Fruit fly (Drosophila melanogaster) whole organism, embryonic: Measurements from ENCODE around the gene CG17191.

Source experiments
- Abd-B ChIP-seq: fragments of 200-800 bp; sonication (Bioruptor generic); optimal IDR thresholded peaks from 2 replicates; lab custom pipeline; 2018; ENCODE audit warnings: missing biosample characterization, mild to moderate bottlenecking, missing genetic modification characterization, moderate library complexity
- Adf1 ChIP-seq: fragments of 200-800 bp; sonication (Bioruptor generic); IDR thresholded peaks from 2 replicates; pipeline ENCODE4 v1.3.6; 2022; ENCODE audit warnings: missing biosample characterization, missing genetic modification characterization
- Awh ChIP-seq: fragments of 200-800 bp; sonication (Bioruptor generic); IDR thresholded peaks from 2 replicates; pipeline ENCODE4, ENCODE4 v1.3.6; 2022; ENCODE audit warnings: missing biosample characterization, missing genetic modification characterization
- Bdp1 ChIP-seq: fragments of 200-800 bp; sonication (Bioruptor generic); optimal IDR thresholded peaks from 3 replicates; lab custom pipeline; 2016; ENCODE audit warnings: missing biosample characterization, missing genetic modification characterization
- CG1024 ChIP-seq: fragments of 200-800 bp; sonication (Bioruptor generic); IDR thresholded peaks from 2 replicates; pipeline ENCODE4 v1.3.6; 2022; ENCODE audit warnings: missing biosample characterization, missing genetic modification characterization
- CG12219 ChIP-seq: fragments of 200-800 bp; sonication (Bioruptor generic); optimal IDR thresholded peaks from 3 replicates; lab custom pipeline; 2018; ENCODE audit warnings: missing biosample characterization, mild to moderate bottlenecking, missing genetic modification characterization
- CG12236 ChIP-seq: fragments of 200-800 bp; sonication (Bioruptor generic); optimal IDR thresholded peaks from 2 replicates; lab custom pipeline; 2016; ENCODE audit warnings: missing biosample characterization, missing genetic modification characterization
- CG13624 ChIP-seq: fragments of 200-800 bp; sonication (Bioruptor generic); optimal IDR thresholded peaks from 2 replicates; lab custom pipeline; 2016; ENCODE audit warnings: missing biosample characterization, missing genetic modification characterization
- CG14441 ChIP-seq: fragments of 200-800 bp; sonication (Bioruptor generic); IDR thresholded peaks from 2 replicates; pipeline ENCODE4 v1.3.6; 2022; ENCODE audit warnings: missing biosample characterization, missing genetic modification characterization
- CG15269 ChIP-seq: fragments of 200-800 bp; sonication (Bioruptor generic); optimal IDR thresholded peaks from 2 replicates; lab custom pipeline; 2018; ENCODE audit warnings: missing biosample characterization, mild to moderate bottlenecking, missing genetic modification characterization, moderate library complexity
- CG1792 ChIP-seq: fragments of 200-800 bp; sonication (Bioruptor generic); optimal IDR thresholded peaks from 2 replicates; lab custom pipeline; 2016; ENCODE audit warnings: missing biosample characterization, missing genetic modification characterization
- CG18011 ChIP-seq: fragments of 200-800 bp; sonication (Bioruptor generic); optimal IDR thresholded peaks from 2 replicates; lab custom pipeline; 2017; ENCODE audit warnings: missing biosample characterization, missing genetic modification characterization, mild to moderate bottlenecking, moderate library complexity, missing genotype
- CG1832 ChIP-seq: fragments of 200-800 bp; sonication (Bioruptor generic); optimal IDR thresholded peaks from 2 replicates; lab custom pipeline; 2017; ENCODE audit warnings: missing biosample characterization, mild to moderate bottlenecking, missing genetic modification characterization, inconsistent platforms
- CG2120 ChIP-seq: fragments of 200-800 bp; sonication (Bioruptor generic); optimal IDR thresholded peaks from 3 replicates; lab custom pipeline; 2016; ENCODE audit warnings: missing biosample characterization, missing genetic modification characterization
- CG2875 ChIP-seq: fragments of 200-800 bp; sonication (Bioruptor generic); optimal IDR thresholded peaks from 2 replicates; lab custom pipeline; 2017; ENCODE audit warnings: missing biosample characterization, mild to moderate bottlenecking, missing genetic modification characterization, missing genetic modification reagents
- CG2889 ChIP-seq: fragments of 200-800 bp; sonication (Bioruptor generic); IDR thresholded peaks from 3 replicates; pipeline ENCODE4 v1.3.6; 2022; ENCODE audit warnings: missing biosample characterization, missing genetic modification characterization
- CG3065 ChIP-seq: fragments of 200-800 bp; sonication (Bioruptor generic); optimal IDR thresholded peaks from 2 replicates; lab custom pipeline; 2016; ENCODE audit warnings: missing biosample characterization, missing genetic modification characterization
- CG32767 ChIP-seq: fragments of 200-800 bp; sonication (Bioruptor generic); IDR thresholded peaks from 2 replicates; pipeline ENCODE4 v1.3.6; 2022; ENCODE audit warnings: missing biosample characterization, missing genetic modification characterization
- CG6765 ChIP-seq: fragments of 200-800 bp; sonication (Bioruptor generic); optimal IDR thresholded peaks from 3 replicates; lab custom pipeline; 2017; ENCODE audit warnings: missing biosample characterization, mild to moderate bottlenecking, missing genetic modification characterization
- CG7556 ChIP-seq: fragments of 200-800 bp; sonication (Bioruptor generic); optimal IDR thresholded peaks from 2 replicates; lab custom pipeline; 2017; ENCODE audit warnings: missing biosample characterization, mild to moderate bottlenecking, missing genetic modification characterization
- CG7987 ChIP-seq: fragments of 200-800 bp; sonication (Bioruptor generic); optimal IDR thresholded peaks from 2 replicates; lab custom pipeline; 2018; ENCODE audit warnings: missing biosample characterization, mild to moderate bottlenecking, missing genetic modification characterization, moderate library complexity
- CG8089 ChIP-seq: fragments of 200-800 bp; sonication (Bioruptor generic); optimal IDR thresholded peaks from 3 replicates; lab custom pipeline; 2016; ENCODE audit warnings: missing biosample characterization, missing genetic modification characterization
- D ChIP-seq, 2 experiments: fragments of 200-800 bp in 1 of 2; fragments of >200 bp in 1 of 2; sonication (Bioruptor generic) in 1 of 2; optimal IDR thresholded peaks; 2 replicates in 1 of 2; 3 replicates in 1 of 2; lab custom pipeline; 2017; ENCODE audit warnings: mild to moderate bottlenecking in 1 of 2, missing biosample characterization in 1 of 2, missing genetic modification characterization in 1 of 2, missing genetic modification reagents in 1 of 2
- Hr3 ChIP-seq: fragments of 200-800 bp; sonication (Bioruptor generic); optimal IDR thresholded peaks from 3 replicates; lab custom pipeline; 2016; ENCODE audit warnings: missing biosample characterization, missing genetic modification characterization
- Max ChIP-seq: fragments of 200-800 bp; sonication (Bioruptor generic); optimal IDR thresholded peaks from 2 replicates; lab custom pipeline; 2016; ENCODE audit warnings: missing biosample characterization, mild to moderate bottlenecking, missing genetic modification characterization
- Meics ChIP-seq: fragments of 200-800 bp; sonication (Bioruptor generic); optimal IDR thresholded peaks from 2 replicates; lab custom pipeline; 2017; ENCODE audit warnings: missing biosample characterization, mild to moderate bottlenecking, missing genetic modification characterization
- Myb ChIP-seq: fragments of 200-800 bp; sonication (Bioruptor generic); optimal IDR thresholded peaks from 2 replicates; lab custom pipeline; 2016; ENCODE audit warnings: missing biosample characterization, missing genetic modification characterization
- Opbp ChIP-seq: fragments of 200-800 bp; sonication (Bioruptor generic); IDR thresholded peaks from 3 replicates; pipeline ENCODE4 v1.3.6; 2022; ENCODE audit warnings: missing biosample characterization, missing genetic modification characterization; ENCODE audit not compliant: partially characterized antibody
- Optix ChIP-seq: fragments of 200-800 bp; sonication (Bioruptor generic); IDR thresholded peaks from 3 replicates; pipeline ENCODE4 v1.3.6; 2022; ENCODE audit warnings: missing biosample characterization, missing genetic modification characterization
- Ptx1 ChIP-seq: fragments of 200-800 bp; sonication (Bioruptor generic); IDR thresholded peaks from 2 replicates; pipeline ENCODE4 v1.3.6; 2022; ENCODE audit warnings: missing biosample characterization, missing genetic modification characterization
- Side ChIP-seq: fragments of 200-800 bp; sonication (Bioruptor generic); optimal IDR thresholded peaks from 2 replicates; lab custom pipeline; 2016; ENCODE audit warnings: missing biosample characterization, missing genetic modification characterization
- TFAM ChIP-seq: fragments of 200-800 bp; sonication (Bioruptor generic); optimal IDR thresholded peaks from 2 replicates; lab custom pipeline; 2017; ENCODE audit warnings: missing biosample characterization, missing genetic modification characterization, inconsistent platforms
- ac ChIP-seq: fragments of 200-800 bp; sonication (Bioruptor generic); optimal IDR thresholded peaks from 3 replicates; lab custom pipeline; 2017; ENCODE audit warnings: missing biosample characterization, mild to moderate bottlenecking, missing genetic modification characterization
- bowl ChIP-seq: fragments of 200-800 bp; sonication (Bioruptor generic); IDR thresholded peaks from 2 replicates; pipeline ENCODE4 v1.3.6; 2022; ENCODE audit warnings: missing biosample characterization, missing genetic modification characterization
- btn ChIP-seq: fragments of 200-800 bp; sonication (Bioruptor generic); optimal IDR thresholded peaks from 2 replicates; lab custom pipeline; 2016; ENCODE audit warnings: missing biosample characterization, missing genetic modification characterization
- dati ChIP-seq: fragments of 200-800 bp; sonication (Bioruptor generic); IDR thresholded peaks from 2 replicates; pipeline ENCODE4 v1.3.6; 2022; ENCODE audit warnings: missing biosample characterization, missing genetic modification characterization
- eyg ChIP-seq: fragments of 200-800 bp; sonication (Bioruptor generic); optimal IDR thresholded peaks from 3 replicates; lab custom pipeline; 2016; ENCODE audit warnings: missing biosample characterization, missing genetic modification characterization
- fd64A ChIP-seq: fragments of 200-800 bp; sonication (Bioruptor generic); optimal IDR thresholded peaks from 3 replicates; lab custom pipeline; 2018; ENCODE audit warnings: missing biosample characterization, mild to moderate bottlenecking, missing genetic modification characterization
- gem ChIP-seq: fragments of 200-800 bp; sonication (Bioruptor generic); optimal IDR thresholded peaks from 2 replicates; lab custom pipeline; 2019; ENCODE audit warnings: missing biosample characterization, mild to moderate bottlenecking, missing genetic modification characterization, moderate library complexity
- gro ChIP-seq: fragments of 200-800 bp; sonication (Bioruptor generic); optimal IDR thresholded peaks from 2 replicates; lab custom pipeline; 2016; ENCODE audit warnings: missing biosample characterization, missing genetic modification characterization
- kay ChIP-seq: fragments of 200-800 bp; sonication (Bioruptor generic); optimal IDR thresholded peaks from 2 replicates; lab custom pipeline; 2016; ENCODE audit warnings: missing biosample characterization, missing genetic modification characterization
- nerfin-1 ChIP-seq: fragments of 200-800 bp; sonication (Bioruptor generic); optimal IDR thresholded peaks from 3 replicates; lab custom pipeline; 2019; ENCODE audit warnings: missing biosample characterization, mild to moderate bottlenecking, missing genetic modification characterization, moderate library complexity
- p53 ChIP-seq: fragments of 200-800 bp; sonication (Bioruptor generic); optimal IDR thresholded peaks from 2 replicates; lab custom pipeline; 2016; ENCODE audit warnings: missing biosample characterization, missing genetic modification characterization
- pros ChIP-seq: fragments of 200-800 bp; sonication (Bioruptor generic); optimal IDR thresholded peaks from 3 replicates; lab custom pipeline; 2019; ENCODE audit warnings: missing biosample characterization, mild to moderate bottlenecking, missing genetic modification characterization, moderate library complexity
- pum ChIP-seq: fragments of 200-800 bp; sonication (Bioruptor generic); optimal IDR thresholded peaks from 2 replicates; lab custom pipeline; 2016; ENCODE audit warnings: missing biosample characterization, missing genetic modification characterization
- sisA ChIP-seq: fragments of 200-800 bp; sonication (Bioruptor generic); IDR thresholded peaks from 2 replicates; pipeline ENCODE4 v1.3.6; 2022; ENCODE audit warnings: missing biosample characterization, missing genetic modification characterization
- unc-4 ChIP-seq: fragments of 200-800 bp; sonication (Bioruptor generic); IDR thresholded peaks from 2 replicates; pipeline ENCODE4 v1.3.6; 2022; ENCODE audit warnings: missing biosample characterization, missing genetic modification characterization; ENCODE audit not compliant: partially characterized antibody
- zen ChIP-seq: fragments of 200-800 bp; sonication (Bioruptor generic); optimal IDR thresholded peaks from 3 replicates; lab custom pipeline; 2018; ENCODE audit warnings: missing biosample characterization, mild to moderate bottlenecking, missing genetic modification characterization, moderate library complexity

The CG17191 gene

DNA sequence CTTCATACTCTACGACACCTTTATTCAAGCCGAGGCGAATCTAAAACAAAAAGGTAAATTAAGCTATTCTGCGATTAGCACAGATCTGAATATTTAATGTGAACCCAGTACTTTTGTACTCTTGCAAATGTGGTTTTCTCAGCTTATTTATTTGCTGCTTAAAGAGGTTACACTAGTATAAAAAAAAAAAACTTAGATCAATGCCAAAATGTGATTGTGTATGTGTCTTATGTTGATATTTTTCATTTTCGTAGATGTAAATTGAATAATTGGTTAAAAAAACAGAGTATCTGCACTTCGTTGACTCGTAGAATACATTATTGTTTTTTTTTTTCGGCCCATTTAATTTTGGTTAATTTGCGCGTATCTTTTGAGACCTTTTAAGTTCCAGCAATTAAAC is 49.8 kb downstream of the CG17191 start (continued):
- TF ChIP-seq CG18011 (GFP tag; lab: Kevin White, UChicago) (no peak), TFAM (no peak), CG14441 (GFP tag; lab: Robert Waterston, UW) (0 out of 2 replicates have a peak, but pooled peaks have one; percentile 13), pum (GFP tag; lab: Kevin White, UChicago) (no peak), CG2875 (GFP tag; lab: Kevin White, UChicago) (no peak), CG6765 (GFP tag; lab: Kevin White, UChicago) (no peak), Abd-B (GFP tag; lab: Kevin White, UChicago) (no peak), CG7556 (GFP tag; lab: Kevin White, UChicago) (no peak), pros (GFP tag; lab: Kevin White, UChicago) (no peak), CG1832 (GFP tag; lab: Kevin White, UChicago) (no peak), zen (tag; lab: Kevin White, UChicago) (no peak), Meics (GFP tag; lab: Kevin White, UChicago) (peak; percentile 37), Myb (no peak), CG8089 (GFP tag; lab: Kevin White, UChicago) (no peak), CG15269 (tag; lab: Kevin White, UChicago) (peak; percentile 31), kay (GFP tag; lab: Kevin White, UChicago) (no peak), CG7987 (GFP tag; lab: Kevin White, UChicago) (no peak), p53 (GFP tag; lab: Kevin White, UChicago) (no peak), D (optimal IDR thresholded peaks at IDR 0.05; lab: Kevin White, UChicago) (no peak), D (GFP tag; optimal IDR thresholded peaks at IDR 0.05; lab: Kevin White, UChicago) (no peak), ac (no peak), Max (GFP tag; lab: Kevin White, UChicago) (no peak), CG13624 (GFP tag; lab: Kevin White, UChicago) (peak; percentile 3), Optix (GFP tag; lab: Robert Waterston, UW) (no peak), gro (GFP tag; lab: Kevin White, UChicago) (no peak), Opbp (GFP tag; lab: Robert Waterston, UW) (no peak), Adf1 (GFP tag; lab: Robert Waterston, UW) (no peak), CG12236 (no peak), CG2120 (GFP tag; lab: Kevin White, UChicago) (peak; percentile 12), btn (GFP tag; lab: Kevin White, UChicago) (no peak), nerfin-1 (tag; lab: Kevin White, UChicago) (no peak), Hr3 (GFP tag; lab: Kevin White, UChicago) (no peak), bowl (no peak), CG1792 (GFP tag; lab: Kevin White, UChicago) (no peak), Ptx1 (GFP tag; lab: Robert Waterston, UW) (peak; percentile 21; the same call in 1 of the 2 replicates), eyg (GFP tag; lab: Kevin White, UChicago) (no peak), dati (GFP tag; lab: Robert Waterston, UW) (no peak), CG32767 (GFP tag; lab: Robert Waterston, UW) (no peak), Side (GFP tag; lab: Kevin White, UChicago) (no peak), unc-4 (no peak), CG3065 (GFP tag; lab: Kevin White, UChicago) (no peak), CG12219 (GFP tag; lab: Kevin White, UChicago) (no peak), Awh (GFP tag; lab: Robert Waterston, UW) (no peak), CG2889 (no peak), Bdp1 (GFP tag; lab: Kevin White, UChicago) (no peak), fd64A (no peak), sisA (GFP tag; lab: Robert Waterston, UW) (no peak), CG1024 (GFP tag; lab: Robert Waterston, UW) (no peak), gem (tag; lab: Kevin White, UChicago) (no peak)
- TF ChIP-seq, all 482 proteins: peak for 14
